Fruit fly (Drosophila melanogaster) whole organism, embryonic: ENCODE data around the gene CG4374.

ENCODE experiments used
- Abd-B ChIP-seq: fragments of 200-800 bp; sonication (Bioruptor generic); optimal IDR thresholded peaks from 2 replicates; lab custom pipeline; 2018; ENCODE audit warnings: missing biosample characterization, mild to moderate bottlenecking, missing genetic modification characterization, moderate library complexity
- Antp ChIP-seq: fragments of 200-800 bp; sonication (Bioruptor generic); optimal IDR thresholded peaks from 3 replicates; lab custom pipeline; 2016; ENCODE audit warnings: missing biosample characterization, missing genetic modification characterization
- Awh ChIP-seq: fragments of 200-800 bp; sonication (Bioruptor generic); IDR thresholded peaks from 2 replicates; pipeline ENCODE4, ENCODE4 v1.3.6; 2022; ENCODE audit warnings: missing biosample characterization, missing genetic modification characterization
- B-H2 ChIP-seq: fragments of 200-800 bp; sonication (Bioruptor generic); optimal IDR thresholded peaks from 2 replicates; lab custom pipeline; 2018; ENCODE audit warnings: missing biosample characterization, mild to moderate bottlenecking, missing genetic modification characterization
- Bgb ChIP-seq: fragments of 200-800 bp; sonication (Bioruptor generic); IDR thresholded peaks from 2 replicates; pipeline ENCODE4 v1.3.6; 2022; ENCODE audit warnings: missing biosample characterization, missing genetic modification characterization; ENCODE audit not compliant: partially characterized antibody
- CG11247 ChIP-seq: fragments of 200-800 bp; sonication (Bioruptor generic); IDR thresholded peaks from 2 replicates; pipeline ENCODE4 v1.3.6; 2022; ENCODE audit warnings: missing biosample characterization, missing genetic modification characterization
- CG11456 ChIP-seq: fragments of 200-800 bp; sonication (Bioruptor generic); IDR thresholded peaks from 3 replicates; pipeline ENCODE4 v1.3.6; 2022; ENCODE audit warnings: missing biosample characterization, missing genetic modification characterization
- CG14965 ChIP-seq: fragments of 200-800 bp; sonication (Bioruptor generic); optimal IDR thresholded peaks from 2 replicates; lab custom pipeline; 2016; ENCODE audit warnings: missing biosample characterization, missing genetic modification characterization, borderline replicate concordance
- CG15269 ChIP-seq: fragments of 200-800 bp; sonication (Bioruptor generic); optimal IDR thresholded peaks from 2 replicates; lab custom pipeline; 2018; ENCODE audit warnings: missing biosample characterization, mild to moderate bottlenecking, missing genetic modification characterization, moderate library complexity
- CG15696 ChIP-seq: fragments of 200-800 bp; sonication (Bioruptor generic); optimal IDR thresholded peaks from 2 replicates; lab custom pipeline; 2019; ENCODE audit warnings: missing biosample characterization, mild to moderate bottlenecking, missing genetic modification characterization, moderate library complexity
- CG18619 ChIP-seq: fragments of 200-800 bp; sonication (Bioruptor generic); optimal IDR thresholded peaks from 3 replicates; lab custom pipeline; 2017; ENCODE audit warnings: missing biosample characterization, mild to moderate bottlenecking, missing genetic modification characterization
- CG6272 ChIP-seq: fragments of 200-800 bp; sonication (Bioruptor generic); IDR thresholded peaks from 2 replicates; pipeline ENCODE4 v1.3.6; 2022; ENCODE audit warnings: missing biosample characterization, missing genetic modification characterization
- Chrac-16 ChIP-seq: fragments of 200-800 bp; sonication (Bioruptor generic); optimal IDR thresholded peaks from 3 replicates; lab custom pipeline; 2016; ENCODE audit warnings: missing biosample characterization, missing genetic modification characterization
- CrebB ChIP-seq: fragments of 200-800 bp; sonication (Bioruptor generic); optimal IDR thresholded peaks from 3 replicates; lab custom pipeline; 2018; ENCODE audit warnings: missing biosample characterization, mild to moderate bottlenecking, missing genetic modification characterization
- Dbx ChIP-seq: fragments of 200-800 bp; sonication (Bioruptor generic); IDR thresholded peaks from 3 replicates; pipeline ENCODE4 v1.3.6; 2022; ENCODE audit warnings: missing biosample characterization, missing genetic modification characterization
- Drgx ChIP-seq: fragments of 200-800 bp; sonication (Bioruptor generic); IDR thresholded peaks from 2 replicates; pipeline ENCODE4 v1.3.6; 2022; ENCODE audit warnings: missing biosample characterization, missing genetic modification characterization
- Fer3 ChIP-seq: fragments of 200-800 bp; sonication (Bioruptor generic); optimal IDR thresholded peaks from 2 replicates; lab custom pipeline; 2018; ENCODE audit warnings: missing biosample characterization, mild to moderate bottlenecking, missing genetic modification characterization, moderate library complexity
- Gsc ChIP-seq: fragments of 200-800 bp; sonication (Bioruptor generic); IDR thresholded peaks from 2 replicates; pipeline ENCODE4 v1.3.6; 2022; ENCODE audit warnings: missing biosample characterization, missing genetic modification characterization
- HLH3B ChIP-seq: fragments of 200-800 bp; sonication (Bioruptor generic); IDR thresholded peaks from 2 replicates; pipeline ENCODE4 v1.3.6; 2022; ENCODE audit warnings: missing biosample characterization, missing genetic modification characterization
- HLHmδ ChIP-seq: fragments of 200-800 bp; sonication (Bioruptor generic); optimal IDR thresholded peaks from 2 replicates; lab custom pipeline; 2018; ENCODE audit warnings: missing biosample characterization, mild to moderate bottlenecking, missing genetic modification characterization, moderate library complexity
- Hmx ChIP-seq: fragments of 200-800 bp; sonication (Bioruptor generic); optimal IDR thresholded peaks from 2 replicates; lab custom pipeline; 2016; ENCODE audit warnings: missing biosample characterization, missing genetic modification characterization
- MBD-R2 ChIP-seq: fragments of 200-800 bp; sonication (Bioruptor generic); IDR thresholded peaks from 2 replicates; pipeline ENCODE4 v1.3.6; 2022; ENCODE audit warnings: missing biosample characterization, missing genetic modification characterization
- Nf-YB ChIP-seq: fragments of 200-800 bp; sonication (Bioruptor generic); optimal IDR thresholded peaks from 3 replicates; lab custom pipeline; 2019; ENCODE audit warnings: missing biosample characterization, mild to moderate bottlenecking, missing genetic modification characterization, moderate library complexity
- Nf-YC ChIP-seq: fragments of 200-800 bp; optimal IDR thresholded peaks from 3 replicates; lab custom pipeline; 2019; ENCODE audit warnings: missing biosample characterization, mild to moderate bottlenecking, missing genetic modification characterization, moderate library complexity
- Oli ChIP-seq: fragments of 200-800 bp; sonication (Bioruptor generic); optimal IDR thresholded peaks from 2 replicates; lab custom pipeline; 2018; ENCODE audit warnings: missing biosample characterization, mild to moderate bottlenecking, missing genetic modification characterization, moderate library complexity
- Rx ChIP-seq: fragments of 200-800 bp; sonication (Bioruptor generic); IDR thresholded peaks from 2 replicates; pipeline ENCODE4 v1.3.6; 2022; ENCODE audit warnings: missing biosample characterization, missing genetic modification characterization
- Side ChIP-seq: fragments of 200-800 bp; sonication (Bioruptor generic); optimal IDR thresholded peaks from 2 replicates; lab custom pipeline; 2016; ENCODE audit warnings: missing biosample characterization, missing genetic modification characterization
- YL-1 ChIP-seq: fragments of 200-800 bp; sonication (Bioruptor generic); optimal IDR thresholded peaks from 3 replicates; lab custom pipeline; 2017; ENCODE audit warnings: missing biosample characterization, mild to moderate bottlenecking, missing genetic modification characterization
- ac ChIP-seq: fragments of 200-800 bp; sonication (Bioruptor generic); optimal IDR thresholded peaks from 3 replicates; lab custom pipeline; 2017; ENCODE audit warnings: missing biosample characterization, mild to moderate bottlenecking, missing genetic modification characterization
- amos ChIP-seq: fragments of 200-800 bp; sonication (Bioruptor generic); IDR thresholded peaks from 2 replicates; pipeline ENCODE4 v1.3.6; 2022; ENCODE audit warnings: missing biosample characterization, missing genetic modification characterization; ENCODE audit not compliant: partially characterized antibody
- ash1 ChIP-seq: fragments of 200-800 bp; sonication (Bioruptor generic); optimal IDR thresholded peaks from 2 replicates; lab custom pipeline; 2018; ENCODE audit warnings: missing biosample characterization, mild to moderate bottlenecking, missing genetic modification characterization
- dmrt11E ChIP-seq: fragments of 200-800 bp; sonication (Bioruptor generic); optimal IDR thresholded peaks from 3 replicates; lab custom pipeline; 2018; ENCODE audit warnings: missing biosample characterization, mild to moderate bottlenecking, missing genetic modification characterization, moderate library complexity
- emc ChIP-seq: fragments of 200-800 bp; sonication (Bioruptor generic); optimal IDR thresholded peaks from 2 replicates; lab custom pipeline; 2016; ENCODE audit warnings: missing biosample characterization, missing genetic modification characterization
- gfzf ChIP-seq: fragments of 200-800 bp; sonication (Bioruptor generic); optimal IDR thresholded peaks from 2 replicates; lab custom pipeline; 2016; ENCODE audit warnings: missing biosample characterization, mild to moderate bottlenecking, missing genetic modification characterization, moderate library complexity
- lilli ChIP-seq: fragments of 200-800 bp; sonication (Bioruptor generic); optimal IDR thresholded peaks from 3 replicates; lab custom pipeline; 2016; ENCODE audit warnings: missing biosample characterization, missing genetic modification characterization
- luna ChIP-seq: fragments of 200-800 bp; sonication (Bioruptor generic); optimal IDR thresholded peaks from 2 replicates; lab custom pipeline; 2016; ENCODE audit warnings: missing biosample characterization, missing genetic modification characterization
- nerfin-1 ChIP-seq: fragments of 200-800 bp; sonication (Bioruptor generic); optimal IDR thresholded peaks from 3 replicates; lab custom pipeline; 2019; ENCODE audit warnings: missing biosample characterization, mild to moderate bottlenecking, missing genetic modification characterization, moderate library complexity
- pho ChIP-seq: fragments of 200-800 bp; sonication (Bioruptor generic); optimal IDR thresholded peaks from 2 replicates; lab custom pipeline; 2016; ENCODE audit warnings: missing biosample characterization, missing genetic modification characterization
- phol ChIP-seq: fragments of 200-800 bp; sonication (Bioruptor generic); optimal IDR thresholded peaks from 3 replicates; lab custom pipeline; 2018; ENCODE audit warnings: missing biosample characterization, mild to moderate bottlenecking, missing genetic modification characterization, moderate library complexity
- stwl ChIP-seq: fragments of 200-800 bp; sonication (Bioruptor generic); optimal IDR thresholded peaks from 3 replicates; lab custom pipeline; 2018; ENCODE audit warnings: missing biosample characterization, mild to moderate bottlenecking, missing genetic modification characterization, moderate library complexity
- vvl ChIP-seq: fragments of 200-800 bp; sonication (Bioruptor generic); IDR thresholded peaks from 2 replicates; pipeline ENCODE4 v1.3.6; 2022; ENCODE audit warnings: missing biosample characterization, missing genetic modification characterization
- wor ChIP-seq: fragments of 200-800 bp; sonication (Bioruptor generic); IDR thresholded peaks from 2 replicates; pipeline ENCODE4 v1.3.6; 2022; ENCODE audit warnings: missing biosample characterization, missing genetic modification characterization
- zf30C ChIP-seq: fragments of 200-800 bp; sonication (Bioruptor generic); optimal IDR thresholded peaks from 3 replicates; lab custom pipeline; 2018; ENCODE audit warnings: missing biosample characterization, mild to moderate bottlenecking, missing genetic modification characterization

The CG4374 gene

DNA sequence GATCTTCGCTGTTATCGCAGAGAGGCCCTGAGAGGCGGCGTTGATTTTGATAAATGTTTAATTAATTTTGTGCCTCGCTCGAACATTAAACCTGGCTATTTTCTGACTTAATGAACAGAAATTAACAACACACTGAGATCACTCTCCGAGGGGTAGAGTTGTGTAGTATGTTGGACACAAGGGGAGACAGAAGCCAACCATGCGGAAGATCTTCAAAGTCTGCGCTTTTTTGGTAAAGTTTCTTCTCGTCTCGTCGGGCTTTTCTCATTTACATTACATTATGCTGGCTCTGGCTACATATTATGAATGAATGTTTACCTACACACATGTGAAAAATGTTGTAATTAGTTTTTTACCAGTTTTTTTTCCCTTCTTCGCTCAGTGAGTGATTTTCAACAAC, 46.1 kb downstream of the CG4374 start, which contains the start of gene CG43694:
TSS of gene CG43694 (minus strand) at position 101 of the 400 bp plus-strand sequence.
- TF ChIP-seq vvl (GFP tag; lab: Robert Waterston, UW) (peak; percentile 36; the same call in 1 of the 2 replicates), Awh (peak; percentile 80), CrebB (tag; lab: Kevin White, UChicago) (no peak)

DNA sequence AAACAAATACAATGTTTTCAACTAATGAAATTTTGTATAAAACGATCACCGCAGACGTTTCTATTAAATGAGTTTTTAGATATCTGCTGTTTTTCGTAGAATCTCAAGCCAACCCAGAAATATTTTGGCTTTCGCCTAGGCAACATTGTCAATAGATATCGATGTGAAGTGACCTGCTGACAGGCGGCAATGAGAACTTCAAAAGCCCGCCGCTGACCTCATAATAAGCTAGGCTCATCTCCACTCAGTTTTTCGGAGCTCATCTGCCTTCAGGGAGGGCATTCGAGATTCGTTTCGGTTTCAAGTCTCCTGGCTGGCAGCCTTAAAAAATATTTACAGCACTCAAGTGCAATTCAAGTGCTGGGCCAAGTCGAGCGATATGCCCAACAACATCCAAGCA, 47.0 kb downstream of the CG4374 start:
- TF ChIP-seq gfzf (GFP tag; lab: Kevin White, UChicago) (no peak), CG11456 (GFP tag; lab: Robert Waterston, UW) (no peak), Chrac-16 (no peak), Gsc (GFP tag; lab: Robert Waterston, UW) (no peak), zf30C (GFP tag; lab: Kevin White, UChicago) (no peak), pho (GFP tag; lab: Kevin White, UChicago) (no peak), HLH3B (GFP tag; lab: Robert Waterston, UW) (no peak), CG15696 (no peak), YL-1 (GFP tag; lab: Kevin White, UChicago) (no peak), Hmx (GFP tag; lab: Kevin White, UChicago) (no peak), CG14965 (no peak), Fer3 (tag; lab: Kevin White, UChicago) (no peak), CG6272 (GFP tag; lab: Robert Waterston, UW) (no peak)

dm6 chr3R:23421925-23422324, 50.2 kb downstream of the CG4374 start:
- TF ChIP-seq vvl (GFP tag; lab: Robert Waterston, UW) (peak; percentile 62; the same call in 1 of the 2 replicates), B-H2 (GFP tag; lab: Kevin White, UChicago) (no peak), Bgb (GFP tag; lab: Robert Waterston, UW) (no peak), emc (GFP tag; lab: Kevin White, UChicago) (no peak), Nf-YB (GFP tag; lab: Kevin White, UChicago) (peak; percentile 58), HLHmδ (GFP tag; lab: Kevin White, UChicago) (no peak), Nf-YC (tag; lab: Kevin White, UChicago) (peak; percentile 63), Side (no peak)

DNA sequence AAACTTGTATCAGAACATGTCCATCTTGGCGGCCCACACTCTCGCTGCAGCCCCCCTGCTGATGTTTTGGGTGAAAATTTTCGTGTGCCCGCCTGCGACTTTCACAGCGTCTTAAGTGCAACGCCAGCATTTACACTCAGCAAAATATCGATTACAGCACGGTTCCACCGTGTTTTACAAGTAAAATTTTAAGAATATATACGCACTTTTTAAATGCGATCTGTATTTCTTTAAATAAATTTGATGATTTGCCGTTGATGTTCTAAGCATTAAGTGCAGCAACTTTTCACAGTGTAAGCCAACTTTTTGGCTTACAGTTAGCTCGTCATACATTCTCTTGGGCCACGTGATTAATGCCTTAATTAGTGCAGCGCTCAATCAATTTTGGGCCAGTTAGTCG, 54.4 kb downstream of the CG4374 start:
- 0 out of 2 replicates have a peak, but pooled peaks have one; percentile 34 for TF ChIP-seq Drgx (GFP tag; lab: Robert Waterston, UW)
- TF ChIP-seq nerfin-1 (tag; lab: Kevin White, UChicago) = no peak
- TF ChIP-seq CG15269 (tag; lab: Kevin White, UChicago) = no peak

DNA sequence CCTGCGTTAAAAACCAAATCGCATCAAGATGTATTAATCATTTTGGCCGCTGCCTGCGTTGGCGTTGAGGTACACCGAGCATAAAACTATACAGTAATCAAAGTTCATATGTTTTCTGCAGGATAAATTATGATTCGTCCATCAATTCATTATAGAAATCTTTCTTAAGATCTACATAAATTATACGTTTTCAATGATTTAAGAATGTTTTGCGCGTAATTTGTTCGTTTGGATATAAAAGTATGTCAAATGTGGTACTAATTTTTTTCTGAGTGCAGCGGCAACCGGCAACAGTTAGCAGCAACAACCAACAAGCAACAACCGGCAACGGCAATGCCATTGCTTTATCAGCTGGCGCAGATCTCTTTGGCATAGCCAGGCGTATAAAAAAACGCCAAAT, 55.5 kb downstream of the CG4374 start:
- TF ChIP-seq Antp (GFP tag; lab: Kevin White, UChicago) (no peak), Drgx (GFP tag; lab: Robert Waterston, UW) (peak; percentile 57)

dm6 chr3R:23407880-23408279, 64.2 kb downstream of the CG4374 start:
- TF ChIP-seq ash1 (GFP tag; lab: Kevin White, UChicago) = no peak
- no peak for TF ChIP-seq Bgb (GFP tag; lab: Robert Waterston, UW)
- TF ChIP-seq wor (GFP tag; lab: Robert Waterston, UW) = no peak
- no peak for TF ChIP-seq Dbx (GFP tag; lab: Robert Waterston, UW)
- no peak for TF ChIP-seq Hmx (GFP tag; lab: Kevin White, UChicago)
- TF ChIP-seq luna (GFP tag; lab: Kevin White, UChicago) = no peak
- TF ChIP-seq lilli (GFP tag; lab: Kevin White, UChicago) = no peak
- TF ChIP-seq stwl (tag; lab: Kevin White, UChicago) = no peak
- no peak for TF ChIP-seq Rx (GFP tag; lab: Robert Waterston, UW)
- no peak for TF ChIP-seq CG11247 (GFP tag; lab: Robert Waterston, UW)
- no peak for TF ChIP-seq CG18619 (GFP tag; lab: Kevin White, UChicago)
- no peak for TF ChIP-seq MBD-R2 (GFP tag; lab: Robert Waterston, UW)
- no peak for TF ChIP-seq amos (GFP tag; lab: Robert Waterston, UW)
- TF ChIP-seq dmrt11E (tag; lab: Kevin White, UChicago) = peak; percentile 7
- TF ChIP-seq Oli (tag; lab: Kevin White, UChicago) = peak; percentile 18
- TF ChIP-seq Abd-B (GFP tag; lab: Kevin White, UChicago) = no peak
- no peak for TF ChIP-seq ac (GFP tag; lab: Kevin White, UChicago)
- no peak for TF ChIP-seq phol (tag; lab: Kevin White, UChicago)
